Worm (Caenorhabditis elegans) whole organism, midembryonic: ENCODE measurements around the gene zipt-3.

ENCODE experiments used
- flt-1 ChIP-seq: fragments of 200-800 bp; sonication (Bioruptor generic); IDR thresholded peaks from 2 replicates; pipeline ENCODE4 v1.3.6; 2022; ENCODE audit warnings: missing genetic modification characterization, missing compliant biosample characterization
- ztf-23 ChIP-seq: fragments of 200-800 bp; sonication (Bioruptor generic); IDR thresholded peaks from 2 replicates; pipeline ENCODE4 v1.3.6; 2022; ENCODE audit warnings: missing genetic modification reagents, missing genetic modification characterization, missing compliant biosample characterization
- ztf-29 ChIP-seq: fragments of 200-800 bp; sonication (Bioruptor generic); IDR thresholded peaks from 2 replicates; pipeline ENCODE4 v1.3.6; 2022; ENCODE audit warnings: missing genetic modification reagents, missing genetic modification characterization, missing compliant biosample characterization

ce11 chrII:5704479-5704878 lies 13.5 kb upstream of the zipt-3 start:
- no peak for TF ChIP-seq ztf-29 (GFP tag; lab: Robert Waterston, UW)
- no peak for TF ChIP-seq flt-1 (GFP tag; lab: Robert Waterston, UW)
- TF ChIP-seq ztf-23 (GFP tag; lab: Robert Waterston, UW): no peak
